Worm (Caenorhabditis elegans) whole organism, L2 larva: ENCODE measurements around the gene pqn-25.

Experiments
- C34F6.9 ChIP-seq: fragments of 150-350 bp; optimal IDR thresholded peaks from 2 replicates; lab custom pipeline; 2014; ENCODE audit warnings: missing biosample characterization, missing genetic modification characterization
- fos-1 ChIP-seq: fragments of 150-350 bp; optimal IDR thresholded peaks from 2 replicates; lab custom pipeline; 2014; ENCODE audit warnings: missing biosample characterization, missing genetic modification characterization
- lin-11 ChIP-seq: fragments of 150-350 bp; sonication (generic microtip); optimal IDR thresholded peaks from 2 replicates; lab custom pipeline; 2014; ENCODE audit warnings: missing biosample characterization, missing genetic modification characterization, inconsistent platforms, mixed read lengths
- lin-13 ChIP-seq: fragments of 150-350 bp; optimal IDR thresholded peaks from 2 replicates; lab custom pipeline; 2014; ENCODE audit warnings: missing biosample characterization, missing genetic modification reagents, missing genetic modification characterization
- lin-39 ChIP-seq: fragments of 150-350 bp; optimal IDR thresholded peaks from 2 replicates; lab custom pipeline; 2014; ENCODE audit warnings: missing biosample characterization, missing genetic modification reagents, missing genetic modification characterization
- nhr-12 ChIP-seq: fragments of 150-350 bp; optimal IDR thresholded peaks from 2 replicates; lab custom pipeline; 2014; ENCODE audit warnings: missing biosample characterization, missing genetic modification characterization
- nhr-21 ChIP-seq: fragments of 150-350 bp; optimal IDR thresholded peaks from 2 replicates; lab custom pipeline; 2014; ENCODE audit warnings: missing biosample characterization, missing genetic modification characterization
- nhr-237 ChIP-seq: fragments of 150-350 bp; optimal IDR thresholded peaks from 2 replicates; lab custom pipeline; 2014; ENCODE audit warnings: missing biosample characterization, missing genetic modification characterization
- nhr-77 ChIP-seq: fragments of 150-350 bp; optimal IDR thresholded peaks from 2 replicates; lab custom pipeline; 2014; ENCODE audit warnings: missing biosample characterization, missing genetic modification characterization
- skn-1 ChIP-seq: sonication (generic microtip); optimal IDR thresholded peaks from 2 replicates; lab custom pipeline; 2017; ENCODE audit warnings: missing biosample characterization, missing genetic modification characterization
- snpc-4 ChIP-seq: fragments of 150-350 bp; optimal IDR thresholded peaks from 2 replicates; lab custom pipeline; 2014; ENCODE audit warnings: missing biosample characterization, missing genetic modification characterization
- unc-55 ChIP-seq: fragments of 150-350 bp; sonication (generic microtip); optimal IDR thresholded peaks from 3 replicates; lab custom pipeline; 2014; ENCODE audit warnings: missing biosample characterization, missing genetic modification reagents, missing genetic modification characterization

- TF ChIP-seq lin-39 (no peak), nhr-237 (tag; lab: Kevin White, UChicago) (no peak), snpc-4 (tag; lab: Kevin White, UChicago) (no peak), skn-1 (no peak), nhr-12 (tag; lab: Kevin White, UChicago) (no peak), unc-55 (GFP tag; lab: Kevin White, UChicago) (no peak), lin-11 (tag; lab: Kevin White, UChicago) (no peak), fos-1 (tag; lab: Kevin White, UChicago) (no peak), C34F6.9 (tag; lab: Kevin White, UChicago) (no peak), nhr-77 (tag; lab: Kevin White, UChicago) (no peak), nhr-21 (no peak), lin-13 (GFP tag; lab: Kevin White, UChicago) (no peak)
These were observed 8.7 kb downstream of the pqn-25 start for ce11 chrIII:5503669-5504068.
